Worm (Caenorhabditis elegans) whole organism, L2 larva: ENCODE data around the gene col-181.

Source experiments
- C34F6.9 ChIP-seq: fragments of 150-350 bp; optimal IDR thresholded peaks from 2 replicates; lab custom pipeline; 2014; ENCODE audit warnings: missing biosample characterization, missing genetic modification characterization
- blmp-1 ChIP-seq: sonication (generic microtip); optimal IDR thresholded peaks from 2 replicates; lab custom pipeline; 2017; ENCODE audit warnings: missing genetic modification characterization, mild to moderate bottlenecking, missing compliant biosample characterization, antibody characterized with exemption, moderate library complexity; ENCODE audit not compliant: insufficient read depth
- ceh-82 ChIP-seq: fragments of 150-350 bp; optimal IDR thresholded peaks from 2 replicates; lab custom pipeline; 2014; ENCODE audit warnings: missing biosample characterization, missing genetic modification characterization
- lin-13 ChIP-seq: fragments of 150-350 bp; optimal IDR thresholded peaks from 2 replicates; lab custom pipeline; 2014; ENCODE audit warnings: missing biosample characterization, missing genetic modification reagents, missing genetic modification characterization
- unc-39 ChIP-seq: fragments of 150-350 bp; optimal IDR thresholded peaks from 2 replicates; lab custom pipeline; 2014; ENCODE audit warnings: missing biosample characterization, missing genetic modification characterization
- ztf-1 ChIP-seq: fragments of 200-800 bp; sonication (Bioruptor generic); conservative IDR thresholded peaks from 2 replicates; pipeline ENCODE4 v1.3.6; 2022; ENCODE audit warnings: missing genetic modification characterization, missing compliant biosample characterization
- ztf-4 ChIP-seq: fragments of 150-350 bp; optimal IDR thresholded peaks from 2 replicates; lab custom pipeline; 2014; ENCODE audit warnings: missing biosample characterization, missing genetic modification characterization

ce11 chrX:12141051-12141450, 36.3 kb downstream of the col-181 start, which contains the start of gene lyst-1:
- TF ChIP-seq blmp-1 (tag; lab: Kevin White, UChicago) (no peak), lin-13 (no peak), ztf-1 (no peak), ceh-82 (tag; lab: Kevin White, UChicago) (no peak), unc-39 (tag; lab: Kevin White, UChicago) (no peak), C34F6.9 (no peak), ztf-4 (tag; lab: Kevin White, UChicago) (no peak)
